Fruit fly (Drosophila melanogaster) S2 (cell line): Measurements from ENCODE around the gene Teh1.

Experiments
- CG8478 ChIP-seq: fragments of >200 bp; optimal IDR thresholded peaks from 2 replicates; lab custom pipeline; 2018
- CTCF ChIP-seq, 2 experiments: fragments of >200 bp; optimal IDR thresholded peaks; 2 replicates each; lab custom pipeline; 2018

Teh1 gene

dm6 chr3R:9857785-9858184 is 10.1 kb downstream of the Teh1 start:
- TF ChIP-seq CG8478, result no peak
- no peak for TF ChIP-seq CTCF (optimal IDR thresholded peaks at IDR 0.05; lab: Kevin White, UChicago)

- TF ChIP-seq CTCF (optimal IDR thresholded peaks at IDR 0.05; lab: Kevin White, UChicago) (no peak), CG8478 (no peak)
These were observed 16.3 kb downstream of the Teh1 start for dm6 chr3R:9851653-9852052.

dm6 chr3R:9823723-9824122 is 44.2 kb downstream of the Teh1 start, which contains the start of gene CG34302:
Gene CG34302, minus strand, starts transcription at chr3R:9823823.
- TF ChIP-seq CTCF (optimal IDR thresholded peaks at IDR 0.05; lab: Kevin White, UChicago) (no peak), CG8478 (no peak)

dm6 chr3R:9821091-9821490 is 46.8 kb downstream of the Teh1 start, which contains the start of gene CG42857:
Gene CG42857, minus strand, starts transcription at chr3R:9821191.
- TF ChIP-seq CTCF (optimal IDR thresholded peaks at IDR 0.05; lab: Kevin White, UChicago), result no peak
- no peak for TF ChIP-seq CG8478

- TF ChIP-seq CTCF (optimal IDR thresholded peaks at IDR 0.05; lab: Kevin White, UChicago) (no peak), CG8478 (no peak)
These were observed 48.1 kb downstream of the Teh1 start, which contains the start of gene CG9458 for dm6 chr3R:9819777-9820176. Gene CG9458, minus strand, starts transcription at chr3R:9819877.

- TF ChIP-seq CG8478 (no peak), CTCF (optimal IDR thresholded peaks at IDR 0.05; lab: Kevin White, UChicago) (no peak)
These were observed 49.6 kb downstream of the Teh1 start, which contains the start of gene CG9459 for dm6 chr3R:9818295-9818694. Gene CG9459, minus strand, starts transcription at chr3R:9818395.

dm6 chr3R:9816879-9817278 is 51.0 kb downstream of the Teh1 start, which contains the start of gene CG16904:
Gene CG16904, minus strand, starts transcription at chr3R:9816979.
- TF ChIP-seq CTCF (optimal IDR thresholded peaks at IDR 0.05; lab: Kevin White, UChicago) (no peak), CG8478 (no peak)

- TF ChIP-seq CG8478 (no peak), CTCF (optimal IDR thresholded peaks at IDR 0.05; lab: Kevin White, UChicago) (no peak)
These were observed 54.1 kb downstream of the Teh1 start, which contains the start of gene eloF for dm6 chr3R:9813861-9814260. Gene eloF, plus strand, starts transcription at chr3R:9814161.

- TF ChIP-seq CG8478, result no peak
- TF ChIP-seq CTCF (optimal IDR thresholded peaks at IDR 0.05; lab: Kevin White, UChicago), result no peak
These were observed 55.5 kb downstream of the Teh1 start, which contains the start of gene CG8534 for dm6 chr3R:9812447-9812846. Gene CG8534, plus strand, starts transcription at chr3R:9812747.

- no peak for TF ChIP-seq CG8478
- TF ChIP-seq CTCF (optimal IDR thresholded peaks at IDR 0.05; lab: Kevin White, UChicago), result no peak
These were observed 58.9 kb downstream of the Teh1 start, which contains the start of gene FBXO11 for dm6 chr3R:9808946-9809545. Gene FBXO11, minus strand, starts transcription at chr3R:9809368.

DNA sequence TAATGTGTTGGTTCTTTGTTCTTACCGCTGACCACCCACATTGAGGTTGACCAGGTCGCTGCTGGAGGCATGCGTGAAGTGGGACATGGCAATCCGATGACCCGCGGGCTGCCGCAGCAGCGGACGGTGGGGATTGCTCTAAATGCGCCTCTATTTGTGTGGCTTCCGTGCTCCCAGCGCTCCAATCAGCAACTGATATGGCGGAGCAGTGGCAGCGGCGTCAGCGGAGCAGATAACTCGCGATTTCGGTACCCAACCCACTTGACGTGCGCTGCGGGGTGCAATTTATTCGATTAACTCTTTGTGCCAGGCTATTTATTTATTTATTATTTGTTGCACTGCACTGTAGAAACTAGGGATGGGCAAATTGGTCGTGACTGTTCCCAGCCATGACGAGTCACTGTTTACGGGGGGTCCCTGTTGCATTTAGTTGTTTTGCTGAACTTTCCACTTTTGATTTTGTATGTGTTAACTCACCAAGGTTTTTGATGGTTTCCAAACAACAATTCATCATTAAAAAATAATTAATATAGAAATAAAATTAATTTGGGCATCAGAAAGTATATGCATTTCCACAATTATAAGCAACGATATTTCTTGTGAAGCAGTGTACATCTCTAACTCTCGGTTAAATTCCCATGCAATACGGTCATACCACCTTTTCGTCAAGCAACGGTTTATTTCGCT is 67.1 kb downstream of the Teh1 start, which contains the start of the genes CG9467 and CG8526:
TSS of gene CG9467 (minus strand) at position 383 of the 687 bp plus-strand sequence.
TSS of gene CG8526 (plus strand) at position 637 of the 687 bp plus-strand sequence.
- TF ChIP-seq CTCF (optimal IDR thresholded peaks at IDR 0.05; lab: Kevin White, UChicago), result no peak
- no peak for TF ChIP-seq CG8478

dm6 chr3R:9793018-9793417 is 74.9 kb downstream of the Teh1 start, which contains the start of gene CG8516:
Gene CG8516, plus strand, starts transcription at chr3R:9793295.
- TF ChIP-seq CTCF (optimal IDR thresholded peaks at IDR 0.05; lab: Kevin White, UChicago) (no peak), CG8478 (no peak)

DNA sequence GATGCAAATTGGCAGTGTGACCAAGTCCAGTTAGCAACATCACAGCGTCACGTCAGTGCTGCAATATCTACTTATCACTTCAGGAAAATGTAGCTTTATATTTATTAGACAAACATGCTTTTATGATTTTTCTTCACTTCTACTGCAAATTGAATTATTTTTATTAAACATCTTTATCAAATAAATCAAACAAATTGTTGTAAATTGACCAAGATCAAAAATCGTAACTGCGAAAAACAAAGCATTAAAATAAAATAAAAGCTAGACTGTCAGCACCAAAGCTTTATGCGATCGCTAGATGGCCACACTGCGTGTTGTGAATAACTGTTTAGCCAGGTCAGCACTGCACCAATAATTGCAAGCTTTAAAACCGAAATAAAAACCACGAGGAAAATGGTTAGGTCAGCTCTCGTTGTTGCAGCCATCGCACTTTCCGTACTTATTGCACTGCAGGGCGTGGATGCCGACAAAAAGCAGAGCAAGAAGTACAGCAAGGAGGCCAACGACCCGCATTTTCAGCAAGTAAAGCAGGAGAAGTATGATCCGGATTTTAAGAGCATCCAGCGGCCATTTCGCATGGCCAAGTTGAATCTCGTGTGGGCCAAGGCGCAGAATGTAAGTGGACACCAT is 76.6 kb downstream of the Teh1 start, which contains the start of the genes CG12945 and CG8507:
TSS of gene CG12945 (minus strand) at position 45 of the 630 bp plus-strand sequence.
TSS of gene CG8507 (plus strand) at position 307 of the 630 bp plus-strand sequence.
- TF ChIP-seq CTCF (optimal IDR thresholded peaks at IDR 0.05; lab: Kevin White, UChicago), result no peak
- TF ChIP-seq CG8478, result no peak

dm6 chr3R:9784341-9785062 is 83.4 kb downstream of the Teh1 start, which contains the start of the genes MtnA and CG8500:
Gene MtnA, minus strand, starts transcription at chr3R:9784370.
Gene CG8500, plus strand, starts transcription at chr3R:9784653.
- TF ChIP-seq CG8478 (no peak), CTCF (optimal IDR thresholded peaks at IDR 0.05; lab: Kevin White, UChicago) (no peak)
